Worm (Caenorhabditis elegans): Measurements from ENCODE around the gene szy-20.

DNA sequence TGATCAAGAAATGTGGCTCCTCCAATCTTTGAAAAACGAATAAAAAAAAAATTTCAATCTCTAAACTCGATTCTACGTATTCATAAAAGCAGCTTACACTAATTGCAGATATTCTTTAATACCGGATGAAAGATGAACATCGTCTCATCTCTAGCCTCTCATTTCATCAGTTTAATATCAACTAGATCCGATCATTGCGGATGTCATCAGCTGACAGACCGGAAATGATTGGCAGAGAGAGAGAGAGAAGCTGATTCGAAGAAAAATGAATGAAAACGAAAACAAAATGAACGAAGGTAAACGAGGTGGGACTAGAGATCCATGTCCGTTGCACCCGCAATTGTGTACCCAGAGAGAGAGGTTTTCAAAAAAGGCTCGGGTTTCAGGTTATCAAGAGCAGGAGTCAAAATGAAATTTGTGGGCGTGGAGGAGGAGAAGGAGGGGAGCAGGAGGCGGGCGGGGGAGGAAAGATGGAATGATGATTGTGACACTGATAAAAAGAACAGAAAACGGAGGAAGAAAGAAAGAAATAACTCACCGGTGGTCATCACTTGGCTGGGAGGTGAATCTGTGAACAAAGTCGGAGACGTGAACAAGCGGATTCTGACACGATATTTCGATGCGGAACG lies 45.9 kb upstream of the szy-20 start:
- TF ChIP-seq fkh-10 (GFP tag; optimal IDR thresholded peaks at IDR 0.05) (no peak), unc-62 (GFP tag; optimal IDR thresholded peaks at IDR 0.05) (no peak), snpc-4 (tag; optimal IDR thresholded peaks at IDR 0.05) (no peak), nhr-43 (tag; optimal IDR thresholded peaks at IDR 0.05; ENCODE audit: poor library complexity, severe bottlenecking) (no peak), fos-1 (tag; optimal IDR thresholded peaks at IDR 0.05) (no peak), elt-2 (tag; optimal IDR thresholded peaks at IDR 0.05) (no peak), elt-1 (tag; optimal IDR thresholded peaks at IDR 0.05) (no peak), skn-1 (tag; optimal IDR thresholded peaks at IDR 0.05) (no peak), lin-39 (tag; optimal IDR thresholded peaks at IDR 0.05) (no peak), ztf-4 (tag; optimal IDR thresholded peaks at IDR 0.05) (no peak)
